Worm (Caenorhabditis elegans) whole organism, L4/young adult: ENCODE data around the gene F40D4.17.

Experiments used
- W03F9.2 ChIP-seq: fragments of 150-350 bp; optimal IDR thresholded peaks from 2 replicates; lab custom pipeline; 2014; ENCODE audit warnings: missing biosample characterization, missing genetic modification characterization
- dao-5 ChIP-seq: sonication (generic microtip); optimal IDR thresholded peaks from 2 replicates; lab custom pipeline; 2016; ENCODE audit warnings: missing genotype, missing genetic modification characterization, moderate library complexity, missing compliant biosample characterization
- him-1 ChIP-seq: sonication (generic microtip); optimal IDR thresholded peaks from 2 replicates; lab custom pipeline; 2016; ENCODE audit warnings: missing genotype, missing genetic modification reagents, missing genetic modification characterization, missing compliant biosample characterization

DNA sequence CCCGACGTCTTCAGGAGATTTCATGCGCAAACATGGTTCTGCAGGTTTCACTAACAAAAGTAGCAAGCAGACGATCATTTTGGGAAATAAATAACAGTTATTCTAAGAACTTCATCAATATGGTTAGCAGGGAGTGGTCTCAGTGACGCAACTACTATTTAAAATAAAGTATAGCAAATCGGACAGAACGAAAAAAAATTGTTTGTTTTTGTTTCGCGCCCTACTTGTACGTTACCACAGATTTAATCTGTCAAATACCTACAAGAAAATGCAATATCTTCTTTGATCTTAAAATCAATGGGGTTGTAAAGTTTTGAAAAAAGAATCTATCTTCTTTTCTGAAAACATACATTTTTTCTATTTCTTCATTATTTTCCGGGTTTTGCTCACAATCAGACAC, 43.7 kb upstream of the F40D4.17 start, which contains the start of gene srz-96:
- TF ChIP-seq dao-5 (tag; lab: Kevin White, UChicago), result no peak
- TF ChIP-seq him-1, result no peak
- no peak for TF ChIP-seq W03F9.2
